Worm (Caenorhabditis elegans) whole organism, late embryonic: ENCODE results near the gene F58B4.3.

Source experiments
- C38D4.7 ChIP-seq: fragments of 200-800 bp; sonication (Bioruptor generic); optimal IDR thresholded peaks from 2 replicates; lab custom pipeline; 2018; ENCODE audit warnings: mild to moderate bottlenecking, missing genetic modification characterization, moderate library complexity, missing compliant biosample characterization
- F13H6.1 ChIP-seq: sonication (generic microtip); optimal IDR thresholded peaks from 2 replicates; lab custom pipeline; 2016; ENCODE audit warnings: missing genetic modification characterization, missing compliant biosample characterization
- K09A11.1 ChIP-seq: sonication (generic microtip); optimal IDR thresholded peaks from 2 replicates; lab custom pipeline; 2017; ENCODE audit warnings: antibody characterized with exemption, mild to moderate bottlenecking, missing genetic modification characterization, missing compliant biosample characterization; ENCODE audit not compliant: insufficient read depth
- T23F11.4 ChIP-seq: fragments of 200-800 bp; sonication (Bioruptor generic); optimal IDR thresholded peaks from 2 replicates; lab custom pipeline; 2018; ENCODE audit warnings: mild to moderate bottlenecking, missing genetic modification characterization, missing compliant biosample characterization
- ceh-14 ChIP-seq: sonication (generic microtip); optimal IDR thresholded peaks from 2 replicates; lab custom pipeline; 2016; ENCODE audit warnings: missing genotype, missing genetic modification characterization, missing compliant biosample characterization
- ceh-18 ChIP-seq: sonication (generic microtip); optimal IDR thresholded peaks from 2 replicates; lab custom pipeline; 2016; ENCODE audit warnings: missing genetic modification characterization, missing compliant biosample characterization
- ceh-2 ChIP-seq: sonication (generic microtip); optimal IDR thresholded peaks from 2 replicates; lab custom pipeline; 2016; ENCODE audit warnings: missing genotype, missing genetic modification characterization, missing compliant biosample characterization
- ceh-34 ChIP-seq: sonication (generic microtip); optimal IDR thresholded peaks from 2 replicates; lab custom pipeline; 2016; ENCODE audit warnings: mild to moderate bottlenecking, missing genetic modification characterization, missing compliant biosample characterization
- ceh-45 ChIP-seq: fragments of 200-800 bp; sonication (Bioruptor generic); IDR thresholded peaks from 2 replicates; pipeline ENCODE4 v1.3.6; 2022; ENCODE audit warnings: missing genetic modification reagents, missing genetic modification characterization, missing compliant biosample characterization
- ceh-48 ChIP-seq: sonication (generic microtip); optimal IDR thresholded peaks from 2 replicates; lab custom pipeline; 2016; ENCODE audit warnings: missing genetic modification characterization, inconsistent platforms, missing compliant biosample characterization
- ceh-6 ChIP-seq: fragments of 200-800 bp; sonication (Bioruptor generic); optimal IDR thresholded peaks from 2 replicates; lab custom pipeline; 2018; ENCODE audit warnings: mild to moderate bottlenecking, missing genetic modification characterization, missing compliant biosample characterization
- ceh-9 ChIP-seq: sonication (generic microtip); optimal IDR thresholded peaks from 2 replicates; lab custom pipeline; 2016; ENCODE audit warnings: mild to moderate bottlenecking, missing genetic modification characterization, inconsistent platforms, missing compliant biosample characterization
- che-1 ChIP-seq: sonication (generic microtip); optimal IDR thresholded peaks from 2 replicates; lab custom pipeline; 2016; ENCODE audit warnings: mild to moderate bottlenecking, missing genetic modification characterization, missing compliant biosample characterization
- dmd-4 ChIP-seq: sonication (generic microtip); optimal IDR thresholded peaks from 2 replicates; lab custom pipeline; 2016; ENCODE audit warnings: borderline replicate concordance, missing genetic modification characterization, missing compliant biosample characterization
- dve-1 ChIP-seq: sonication (generic microtip); optimal IDR thresholded peaks from 2 replicates; lab custom pipeline; 2017; ENCODE audit warnings: antibody characterized with exemption, mild to moderate bottlenecking, missing genetic modification characterization, missing compliant biosample characterization
- eyg-1 ChIP-seq: sonication (generic microtip); optimal IDR thresholded peaks from 2 replicates; lab custom pipeline; 2016; ENCODE audit warnings: missing genotype, missing genetic modification characterization, missing compliant biosample characterization
- fkh-10 ChIP-seq: fragments of 150-350 bp; optimal IDR thresholded peaks from 2 replicates; lab custom pipeline; 2014; ENCODE audit warnings: missing biosample characterization, missing genetic modification reagents, missing genetic modification characterization
- gmeb-2 ChIP-seq: sonication (generic microtip); optimal IDR thresholded peaks from 2 replicates; lab custom pipeline; 2016; ENCODE audit warnings: missing genetic modification characterization, inconsistent platforms, missing compliant biosample characterization
- hlh-13 ChIP-seq: fragments of 200-800 bp; sonication (Bioruptor generic); optimal IDR thresholded peaks from 2 replicates; lab custom pipeline; 2018; ENCODE audit warnings: mild to moderate bottlenecking, missing genetic modification characterization, missing compliant biosample characterization
- hlh-15 ChIP-seq: sonication (generic microtip); optimal IDR thresholded peaks from 2 replicates; lab custom pipeline; 2016; ENCODE audit warnings: missing genetic modification characterization, missing compliant biosample characterization
- hlh-30 ChIP-seq: sonication (generic microtip); optimal IDR thresholded peaks from 2 replicates; lab custom pipeline; 2017; ENCODE audit warnings: antibody characterized with exemption, missing genetic modification characterization, missing compliant biosample characterization; ENCODE audit not compliant: insufficient read depth
- nhr-232 ChIP-seq: sonication (generic microtip); optimal IDR thresholded peaks from 2 replicates; lab custom pipeline; 2016; ENCODE audit warnings: missing genetic modification characterization, missing compliant biosample characterization
- npax-4 ChIP-seq: sonication (generic microtip); optimal IDR thresholded peaks from 2 replicates; lab custom pipeline; 2016; ENCODE audit warnings: missing genetic modification characterization, missing compliant biosample characterization
- odd-2 ChIP-seq: sonication (generic microtip); optimal IDR thresholded peaks from 2 replicates; lab custom pipeline; 2017; ENCODE audit warnings: antibody characterized with exemption, mild to moderate bottlenecking, missing genetic modification characterization, missing compliant biosample characterization
- pag-3 ChIP-seq: sonication (generic microtip); optimal IDR thresholded peaks from 2 replicates; lab custom pipeline; 2016; ENCODE audit warnings: missing compliant biosample characterization, missing genetic modification characterization, borderline replicate concordance
- pax-1 ChIP-seq: fragments of 150-350 bp; optimal IDR thresholded peaks from 2 replicates; lab custom pipeline; 2014; ENCODE audit warnings: missing biosample characterization, missing genetic modification characterization
- pha-4 ChIP-seq: fragments of 150-350 bp; optimal IDR thresholded peaks from 2 replicates; lab custom pipeline; 2018; ENCODE audit warnings: missing biosample characterization, missing genetic modification reagents, missing genetic modification characterization
- pros-1 ChIP-seq: fragments of 150-350 bp; optimal IDR thresholded peaks from 2 replicates; lab custom pipeline; 2014; ENCODE audit warnings: missing biosample characterization, missing genetic modification reagents, missing genetic modification characterization
- ref-2 ChIP-seq: sonication (generic microtip); optimal IDR thresholded peaks from 2 replicates; lab custom pipeline; 2016; ENCODE audit warnings: missing genetic modification characterization, missing compliant biosample characterization
- rnt-1 ChIP-seq: sonication (generic microtip); optimal IDR thresholded peaks from 2 replicates; lab custom pipeline; 2016; ENCODE audit warnings: missing genetic modification characterization, missing compliant biosample characterization
- sdc-2 ChIP-seq: sonication (generic microtip); optimal IDR thresholded peaks from 2 replicates; lab custom pipeline; 2016; ENCODE audit warnings: missing genotype, missing genetic modification characterization, missing compliant biosample characterization
- sox-2 ChIP-seq: fragments of 200-800 bp; sonication (Bioruptor generic); IDR thresholded peaks from 2 replicates; pipeline ENCODE4 v1.3.6; 2022; ENCODE audit warnings: missing genetic modification reagents, missing genetic modification characterization, missing compliant biosample characterization
- sox-4 ChIP-seq: sonication (generic microtip); optimal IDR thresholded peaks from 2 replicates; lab custom pipeline; 2017; ENCODE audit warnings: mild to moderate bottlenecking, missing genetic modification characterization, inconsistent platforms, missing compliant biosample characterization
- syd-9 ChIP-seq: sonication (generic microtip); optimal IDR thresholded peaks from 2 replicates; lab custom pipeline; 2016; ENCODE audit warnings: mild to moderate bottlenecking, missing genetic modification characterization, moderate library complexity, missing compliant biosample characterization
- tbx-7 ChIP-seq: sonication (generic microtip); optimal IDR thresholded peaks from 2 replicates; lab custom pipeline; 2016; ENCODE audit warnings: missing genotype, missing genetic modification characterization, missing compliant biosample characterization
- ttx-3 ChIP-seq: sonication (generic microtip); optimal IDR thresholded peaks from 2 replicates; lab custom pipeline; 2016; ENCODE audit warnings: missing genetic modification reagents, missing genetic modification characterization, missing compliant biosample characterization
- unc-42 ChIP-seq: sonication (generic microtip); optimal IDR thresholded peaks from 2 replicates; lab custom pipeline; 2016; ENCODE audit warnings: missing genotype, missing genetic modification characterization, missing compliant biosample characterization
- unc-86 ChIP-seq: sonication (generic microtip); optimal IDR thresholded peaks from 2 replicates; lab custom pipeline; 2016; ENCODE audit warnings: missing genetic modification characterization, missing compliant biosample characterization
- zip-5 ChIP-seq: sonication (generic microtip); optimal IDR thresholded peaks from 2 replicates; lab custom pipeline; 2016; ENCODE audit warnings: missing genetic modification characterization, missing compliant biosample characterization

F58B4.3 gene

ce11 chrV:10941150-10941549 is 11.5 kb downstream of the F58B4.3 start, which contains the start of gene F17C11.26:
TSS of gene F17C11.26 (plus strand) at chrV:10941450.
- TF ChIP-seq ttx-3 (tag; lab: Kevin White, UChicago) (no peak), nhr-232 (no peak), dmd-4 (tag; lab: Kevin White, UChicago) (no peak), rnt-1 (tag; lab: Kevin White, UChicago) (no peak), sdc-2 (tag; lab: Kevin White, UChicago) (no peak), sox-4 (no peak), fkh-10 (no peak), hlh-30 (no peak), ceh-48 (tag; lab: Kevin White, UChicago) (no peak)

ce11 chrV:10942161-10942560 is 12.6 kb downstream of the F58B4.3 start, which contains the start of gene zip-9:
TSS of gene zip-9 (plus strand) at chrV:10942461.
- TF ChIP-seq dmd-4 (tag; lab: Kevin White, UChicago) (no peak), pros-1 (tag; lab: Kevin White, UChicago) (no peak), ceh-34 (tag; lab: Kevin White, UChicago) (no peak), ceh-2 (tag; lab: Kevin White, UChicago) (no peak), hlh-30 (no peak), T23F11.4 (GFP tag; lab: Kevin White, UChicago) (no peak), ceh-9 (tag; lab: Kevin White, UChicago) (no peak)

DNA sequence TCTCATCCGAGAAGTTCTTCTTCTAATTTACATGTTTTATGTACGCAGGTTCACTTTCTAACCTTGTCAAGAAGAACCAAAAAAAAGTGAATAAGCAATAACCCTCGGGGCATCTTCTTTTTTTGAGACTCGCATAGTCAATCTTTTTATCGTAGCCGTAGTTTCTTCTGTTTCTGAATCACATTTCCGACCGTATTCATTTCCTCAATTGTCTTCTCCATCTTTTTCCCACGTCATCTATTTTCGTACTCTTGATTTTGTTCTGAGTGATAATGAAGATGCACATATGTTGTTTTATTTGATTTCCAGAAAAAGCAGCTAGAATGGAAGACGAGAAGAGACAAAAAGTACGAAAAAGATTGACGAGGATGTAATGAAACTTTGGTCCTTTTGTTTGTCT is 15.3 kb downstream of the F58B4.3 start:
- TF ChIP-seq hlh-13 (GFP tag; lab: Kevin White, UChicago) (no peak), C38D4.7 (GFP tag; lab: Kevin White, UChicago) (no peak), pag-3 (tag; lab: Kevin White, UChicago) (no peak), pha-4 (tag; lab: Kevin White, UChicago) (no peak), odd-2 (tag; lab: Kevin White, UChicago) (no peak), pax-1 (tag; lab: Kevin White, UChicago) (no peak), ref-2 (no peak), unc-42 (tag; lab: Kevin White, UChicago) (peak; percentile 57)
- TF ChIP-seq, all 69 proteins: peak for 1

DNA sequence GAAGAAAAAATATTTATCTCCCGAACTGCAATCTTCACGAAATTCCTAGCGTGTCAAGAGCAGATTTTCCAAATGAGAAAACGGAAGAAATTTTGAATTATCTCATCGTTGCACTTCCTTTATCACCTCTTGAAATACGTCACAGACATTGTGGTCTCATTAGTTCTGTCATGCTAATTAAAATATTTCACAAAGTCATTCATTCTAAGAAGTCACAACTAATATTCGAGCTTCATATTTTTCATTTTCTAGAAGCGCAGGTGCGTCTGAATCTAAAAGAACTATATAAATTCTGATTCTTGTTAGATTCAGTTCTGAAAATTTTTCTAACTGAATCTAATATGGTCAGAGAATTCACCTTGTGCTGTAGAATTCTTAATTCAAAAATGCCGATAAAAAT is 17.6 kb downstream of the F58B4.3 start:
- TF ChIP-seq ceh-6 (GFP tag; lab: Kevin White, UChicago) = no peak
- TF ChIP-seq ceh-9 (tag; lab: Kevin White, UChicago) = no peak
- no peak for TF ChIP-seq syd-9 (tag; lab: Kevin White, UChicago)
- no peak for TF ChIP-seq unc-86
- no peak for TF ChIP-seq pax-1 (tag; lab: Kevin White, UChicago)
- TF ChIP-seq npax-4 = no peak
- TF ChIP-seq rnt-1 (tag; lab: Kevin White, UChicago) = no peak
- no peak for TF ChIP-seq tbx-7 (tag; lab: Kevin White, UChicago)
- no peak for TF ChIP-seq eyg-1 (tag; lab: Kevin White, UChicago)
- no peak for TF ChIP-seq ttx-3 (tag; lab: Kevin White, UChicago)
- TF ChIP-seq che-1 (tag; lab: Kevin White, UChicago) = no peak

- TF ChIP-seq T23F11.4 (GFP tag; lab: Kevin White, UChicago) (no peak), ceh-45 (GFP tag; lab: Robert Waterston, UW) (no peak), pros-1 (tag; lab: Kevin White, UChicago) (no peak), sox-2 (GFP tag; lab: Robert Waterston, UW) (no peak), ref-2 (no peak), gmeb-2 (tag; lab: Kevin White, UChicago) (no peak), dve-1 (no peak), unc-86 (no peak), ceh-18 (no peak), F13H6.1 (tag; lab: Kevin White, UChicago) (no peak), zip-5 (no peak), ceh-14 (tag; lab: Kevin White, UChicago) (no peak), K09A11.1 (tag; lab: Kevin White, UChicago) (no peak), hlh-15 (tag; lab: Kevin White, UChicago) (no peak), ttx-3 (tag; lab: Kevin White, UChicago) (no peak)
Observed at ce11 chrV:10947930-10948329, 18.3 kb downstream of the F58B4.3 start, which contains the start of gene F17C11.2. TSS of gene F17C11.2 (plus strand) at chrV:10948230.
